Fruit fly (Drosophila melanogaster) whole organism, embryonic: Measurements from ENCODE around the gene udt.

Source experiments
- Aef1 ChIP-seq: fragments of 200-800 bp; sonication (Bioruptor generic); IDR thresholded peaks from 3 replicates; pipeline ENCODE4 v1.3.6; 2022; ENCODE audit warnings: missing biosample characterization, missing genetic modification characterization
- Antp ChIP-seq: fragments of 200-800 bp; sonication (Bioruptor generic); optimal IDR thresholded peaks from 3 replicates; lab custom pipeline; 2016; ENCODE audit warnings: missing biosample characterization, missing genetic modification characterization
- Asciz ChIP-seq: fragments of 200-800 bp; sonication (Bioruptor generic); optimal IDR thresholded peaks from 2 replicates; lab custom pipeline; 2017; ENCODE audit warnings: missing biosample characterization, mild to moderate bottlenecking, missing genetic modification characterization, missing genetic modification reagents
- Atf6 ChIP-seq: fragments of 200-800 bp; sonication (Bioruptor generic); IDR thresholded peaks from 2 replicates; pipeline ENCODE4 v1.3.6; 2022; ENCODE audit warnings: missing biosample characterization, missing genetic modification characterization
- CG10959 ChIP-seq: fragments of 200-800 bp; sonication (Bioruptor generic); IDR thresholded peaks from 2 replicates; pipeline ENCODE4 v1.3.6; 2022; ENCODE audit warnings: missing biosample characterization, missing genetic modification characterization
- CG11398 ChIP-seq: fragments of 200-800 bp; sonication (Bioruptor generic); optimal IDR thresholded peaks from 2 replicates; lab custom pipeline; 2016; ENCODE audit warnings: missing biosample characterization, missing genetic modification characterization
- CG12299 ChIP-seq: fragments of 200-800 bp; sonication (Bioruptor generic); optimal IDR thresholded peaks from 2 replicates; lab custom pipeline; 2018; ENCODE audit warnings: missing biosample characterization, mild to moderate bottlenecking, missing genetic modification characterization
- CG14050 ChIP-seq: fragments of 200-800 bp; sonication (Bioruptor generic); IDR thresholded peaks from 3 replicates; pipeline ENCODE4 v1.3.6; 2022; ENCODE audit warnings: missing biosample characterization, missing genetic modification characterization
- CG15011 ChIP-seq: fragments of 200-800 bp; sonication (Bioruptor generic); optimal IDR thresholded peaks from 3 replicates; lab custom pipeline; 2018; ENCODE audit warnings: missing biosample characterization, mild to moderate bottlenecking, missing genetic modification characterization
- CG15696 ChIP-seq: fragments of 200-800 bp; sonication (Bioruptor generic); optimal IDR thresholded peaks from 2 replicates; lab custom pipeline; 2019; ENCODE audit warnings: missing biosample characterization, mild to moderate bottlenecking, missing genetic modification characterization, moderate library complexity
- CG16813 ChIP-seq: fragments of 200-800 bp; sonication (Bioruptor generic); IDR thresholded peaks from 3 replicates; pipeline ENCODE4 v1.3.6; 2022; ENCODE audit warnings: missing biosample characterization, missing genetic modification characterization; ENCODE audit not compliant: partially characterized antibody
- CG17328 ChIP-seq: fragments of 200-800 bp; sonication (Bioruptor generic); IDR thresholded peaks from 2 replicates; pipeline ENCODE4 v1.3.6; 2022; ENCODE audit warnings: missing biosample characterization, missing genetic modification characterization
- CG17359 ChIP-seq: fragments of 200-800 bp; sonication (Bioruptor generic); optimal IDR thresholded peaks from 3 replicates; lab custom pipeline; 2018; ENCODE audit warnings: missing biosample characterization, mild to moderate bottlenecking, missing genetic modification characterization, moderate library complexity
- CG2202 ChIP-seq: fragments of 200-800 bp; sonication (Bioruptor generic); optimal IDR thresholded peaks from 2 replicates; lab custom pipeline; 2018; ENCODE audit warnings: missing biosample characterization, mild to moderate bottlenecking, missing genetic modification characterization
- CG31365 ChIP-seq: fragments of 200-800 bp; sonication (Bioruptor generic); optimal IDR thresholded peaks from 2 replicates; lab custom pipeline; 2018; ENCODE audit warnings: missing biosample characterization, mild to moderate bottlenecking, missing genetic modification characterization
- CG31388 ChIP-seq: fragments of 200-800 bp; sonication (Bioruptor generic); optimal IDR thresholded peaks from 2 replicates; lab custom pipeline; 2016; ENCODE audit warnings: missing biosample characterization, missing genetic modification characterization
- CG3281 ChIP-seq: fragments of 200-800 bp; sonication (Bioruptor generic); optimal IDR thresholded peaks from 3 replicates; lab custom pipeline; 2017; ENCODE audit warnings: missing biosample characterization, mild to moderate bottlenecking, missing genetic modification characterization
- CG5245 ChIP-seq: fragments of 200-800 bp; sonication (Bioruptor generic); optimal IDR thresholded peaks from 3 replicates; lab custom pipeline; 2016; ENCODE audit warnings: missing biosample characterization, missing genetic modification characterization
- CG6689 ChIP-seq: fragments of 200-800 bp; sonication (Bioruptor generic); IDR thresholded peaks from 2 replicates; pipeline ENCODE4 v1.3.6; 2022; ENCODE audit warnings: missing biosample characterization, missing genetic modification characterization
- CG9932 ChIP-seq: fragments of 200-800 bp; sonication (Bioruptor generic); IDR thresholded peaks from 2 replicates; pipeline ENCODE4 v1.3.6; 2022; ENCODE audit warnings: missing biosample characterization, missing genetic modification characterization
- CkIIα-i1 ChIP-seq: fragments of 200-800 bp; sonication (Bioruptor generic); IDR thresholded peaks from 2 replicates; pipeline ENCODE4 v1.3.6; 2022; ENCODE audit warnings: missing biosample characterization, missing genetic modification characterization
- H2.0 ChIP-seq: fragments of 200-800 bp; sonication (Bioruptor generic); IDR thresholded peaks from 2 replicates; pipeline ENCODE4 v1.3.6; 2022; ENCODE audit warnings: missing biosample characterization, missing genetic modification characterization
- Hey ChIP-seq: fragments of 200-800 bp; sonication (Bioruptor generic); optimal IDR thresholded peaks from 3 replicates; lab custom pipeline; 2018; ENCODE audit warnings: missing biosample characterization, mild to moderate bottlenecking, missing genetic modification characterization
- HmgZ ChIP-seq: fragments of 200-800 bp; sonication (Bioruptor generic); optimal IDR thresholded peaks from 2 replicates; lab custom pipeline; 2018; ENCODE audit warnings: missing biosample characterization, mild to moderate bottlenecking, missing genetic modification characterization
- Hmr ChIP-seq: fragments of 200-800 bp; sonication (Bioruptor generic); optimal IDR thresholded peaks from 3 replicates; lab custom pipeline; 2017; ENCODE audit warnings: mild to moderate bottlenecking, missing biosample characterization, missing genetic modification reagents, missing genetic modification characterization
- Hr51 ChIP-seq, 2 experiments: fragments of 200-800 bp; sonication (Bioruptor generic); optimal IDR thresholded peaks; 2 replicates in 1 of 2; 3 replicates in 1 of 2; lab custom pipeline; 2016 to 2018; ENCODE audit warnings: missing biosample characterization in 2 of 2, missing genetic modification characterization in 2 of 2, mild to moderate bottlenecking in 1 of 2, moderate library complexity in 1 of 2
- Hsf ChIP-seq: fragments of 200-800 bp; sonication (Bioruptor generic); optimal IDR thresholded peaks from 3 replicates; lab custom pipeline; 2016; ENCODE audit warnings: missing biosample characterization, missing genetic modification characterization
- Mrtf ChIP-seq: fragments of 200-800 bp; sonication (Bioruptor generic); IDR thresholded peaks from 3 replicates; pipeline ENCODE4 v1.3.6; 2022; ENCODE audit warnings: missing biosample characterization, missing genetic modification characterization
- Pdp1 ChIP-seq, 2 experiments: fragments of 200-800 bp; sonication (Bioruptor generic); optimal IDR thresholded peaks; 3 replicates each; lab custom pipeline; 2016; ENCODE audit warnings: missing biosample characterization in 2 of 2, missing genetic modification characterization in 2 of 2, mild to moderate bottlenecking in 1 of 2, moderate library complexity in 1 of 2
- Poxn ChIP-seq: fragments of 200-800 bp; sonication (Bioruptor generic); IDR thresholded peaks from 2 replicates; pipeline ENCODE4 v1.3.6; 2022; ENCODE audit warnings: missing biosample characterization, missing genetic modification characterization
- Usf ChIP-seq: fragments of 200-800 bp; sonication (Bioruptor generic); optimal IDR thresholded peaks from 2 replicates; lab custom pipeline; 2017; ENCODE audit warnings: missing genotype, missing biosample characterization, missing genetic modification characterization
- Vsx1 ChIP-seq: fragments of 200-800 bp; sonication (Bioruptor generic); optimal IDR thresholded peaks from 2 replicates; lab custom pipeline; 2017; ENCODE audit warnings: missing biosample characterization, mild to moderate bottlenecking, missing genetic modification characterization, missing genetic modification reagents
- Xrp1 ChIP-seq: fragments of 200-800 bp; sonication (Bioruptor generic); IDR thresholded peaks from 2 replicates; pipeline ENCODE4 v1.3.6; 2022; ENCODE audit warnings: missing biosample characterization, missing genetic modification characterization
- ab ChIP-seq: fragments of 200-800 bp; sonication (Bioruptor generic); optimal IDR thresholded peaks from 2 replicates; lab custom pipeline; 2016; ENCODE audit warnings: missing biosample characterization, missing genetic modification characterization
- abd-A ChIP-seq: fragments of 200-800 bp; sonication (Bioruptor generic); optimal IDR thresholded peaks from 3 replicates; lab custom pipeline; 2019; ENCODE audit warnings: missing biosample characterization, mild to moderate bottlenecking, missing genetic modification characterization, moderate library complexity
- ash1 ChIP-seq: fragments of 200-800 bp; sonication (Bioruptor generic); optimal IDR thresholded peaks from 2 replicates; lab custom pipeline; 2018; ENCODE audit warnings: missing biosample characterization, mild to moderate bottlenecking, missing genetic modification characterization
- cas ChIP-seq: fragments of 200-800 bp; sonication (Bioruptor generic); IDR thresholded peaks from 2 replicates; pipeline ENCODE4 v1.3.6; 2022; ENCODE audit warnings: missing biosample characterization, missing genetic modification characterization
- chn ChIP-seq: fragments of 200-800 bp; sonication (Bioruptor generic); optimal IDR thresholded peaks from 2 replicates; lab custom pipeline; 2016; ENCODE audit warnings: missing biosample characterization, missing genetic modification characterization
- cwo ChIP-seq: fragments of 200-800 bp; sonication (Bioruptor generic); optimal IDR thresholded peaks from 3 replicates; lab custom pipeline; 2017; ENCODE audit warnings: missing biosample characterization, missing genetic modification characterization, mild to moderate bottlenecking, moderate library complexity, missing genetic modification reagents
- dysf ChIP-seq: fragments of 200-800 bp; sonication (Bioruptor generic); IDR thresholded peaks from 3 replicates; pipeline ENCODE4 v1.3.6; 2022; ENCODE audit warnings: missing biosample characterization, missing genetic modification characterization
- esg ChIP-seq: fragments of 200-800 bp; sonication (Bioruptor generic); conservative IDR thresholded peaks from 2 replicates; pipeline ENCODE4 v1.3.6; 2022; ENCODE audit warnings: missing biosample characterization, missing genetic modification characterization
- ewg ChIP-seq: fragments of 200-800 bp; sonication (Bioruptor generic); optimal IDR thresholded peaks from 3 replicates; lab custom pipeline; 2017; ENCODE audit warnings: mild to moderate bottlenecking, missing biosample characterization, missing genetic modification reagents, missing genetic modification characterization
- eyg ChIP-seq: fragments of 200-800 bp; sonication (Bioruptor generic); optimal IDR thresholded peaks from 3 replicates; lab custom pipeline; 2016; ENCODE audit warnings: missing biosample characterization, missing genetic modification characterization
- grn ChIP-seq: fragments of 200-800 bp; sonication (Bioruptor generic); optimal IDR thresholded peaks from 3 replicates; lab custom pipeline; 2017; ENCODE audit warnings: missing biosample characterization, missing genetic modification characterization
- klu ChIP-seq: fragments of 200-800 bp; sonication (Bioruptor generic); IDR thresholded peaks from 2 replicates; pipeline ENCODE4 v1.3.6; 2022; ENCODE audit warnings: missing biosample characterization, missing genetic modification characterization
- luna ChIP-seq: fragments of 200-800 bp; sonication (Bioruptor generic); optimal IDR thresholded peaks from 2 replicates; lab custom pipeline; 2016; ENCODE audit warnings: missing biosample characterization, missing genetic modification characterization
- mam ChIP-seq: fragments of 200-800 bp; sonication (Bioruptor generic); optimal IDR thresholded peaks from 3 replicates; lab custom pipeline; 2016; ENCODE audit warnings: missing biosample characterization, missing genetic modification characterization
- pb ChIP-seq: fragments of 200-800 bp; sonication (Bioruptor generic); optimal IDR thresholded peaks from 3 replicates; lab custom pipeline; 2016; ENCODE audit warnings: missing biosample characterization, missing genetic modification characterization
- sim ChIP-seq: fragments of 200-800 bp; sonication (Bioruptor generic); IDR thresholded peaks from 2 replicates; pipeline ENCODE4 v1.3.6; 2022; ENCODE audit warnings: missing biosample characterization, missing genetic modification characterization
- sr ChIP-seq: fragments of 200-800 bp; sonication (Bioruptor generic); IDR thresholded peaks from 3 replicates; pipeline ENCODE4 v1.3.6; 2022; ENCODE audit warnings: missing biosample characterization, missing genetic modification characterization
- trem ChIP-seq: fragments of 200-800 bp; optimal IDR thresholded peaks from 3 replicates; lab custom pipeline; 2019; ENCODE audit warnings: missing biosample characterization, mild to moderate bottlenecking, missing genetic modification characterization, moderate library complexity
- zfh1 ChIP-seq: fragments of 200-800 bp; sonication (Bioruptor generic); IDR thresholded peaks from 3 replicates; pipeline ENCODE4 v1.3.6; 2022; ENCODE audit warnings: missing biosample characterization, missing genetic modification characterization

Gene udt

DNA sequence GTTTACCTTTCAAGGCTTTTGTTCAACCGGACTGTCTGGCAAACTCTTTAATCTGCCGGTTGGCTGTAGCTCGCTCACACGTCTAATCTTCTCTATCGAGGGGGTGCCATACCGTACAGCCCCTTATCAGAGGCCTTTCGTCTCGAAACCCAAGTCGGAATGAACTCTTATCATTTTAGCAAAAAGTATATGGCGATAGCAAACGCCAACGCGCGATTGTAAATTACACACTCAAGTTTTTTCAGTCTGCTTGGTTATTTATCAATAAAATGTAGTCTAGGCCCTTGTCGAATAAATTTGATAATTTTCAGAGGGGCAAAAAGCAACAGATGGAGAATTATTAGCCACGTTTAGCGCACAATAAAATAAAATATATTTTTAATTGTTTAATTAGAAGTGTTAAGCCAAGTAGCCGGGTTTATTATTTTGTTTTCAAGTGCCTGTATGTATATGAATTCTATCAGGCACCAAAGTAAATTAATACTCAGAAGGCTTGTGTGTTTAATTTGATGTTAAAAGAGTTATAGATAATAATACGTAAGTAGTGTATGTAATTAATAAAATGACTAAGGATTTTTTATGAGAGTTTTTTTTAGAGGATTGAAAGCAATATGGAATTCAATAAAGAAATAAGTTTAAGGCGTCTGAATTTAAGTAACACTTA is 38.1 kb downstream of the udt start (continued):
- TF ChIP-seq klu (GFP tag; lab: Robert Waterston, UW) (no peak), eyg (GFP tag; lab: Kevin White, UChicago) (no peak), CG16813 (no peak), CG31388 (GFP tag; lab: Kevin White, UChicago) (no peak), trem (tag; lab: Kevin White, UChicago) (no peak), Hsf (GFP tag; lab: Kevin White, UChicago) (no peak), CG12299 (tag; lab: Kevin White, UChicago) (no peak), chn (GFP tag; lab: Kevin White, UChicago) (no peak), abd-A (tag; lab: Kevin White, UChicago) (no peak), cas (GFP tag; lab: Robert Waterston, UW) (no peak), Hr51 (GFP tag; optimal IDR thresholded peaks at IDR 0.05; lab: Kevin White, UChicago) (no peak), CG6689 (GFP tag; lab: Robert Waterston, UW) (no peak), zfh1 (no peak), CG15011 (no peak), CG14050 (GFP tag; lab: Robert Waterston, UW) (no peak), Mrtf (GFP tag; lab: Robert Waterston, UW) (no peak), CG9932 (no peak), Asciz (no peak), grn (GFP tag; lab: Kevin White, UChicago) (peak; percentile 73), sr (GFP tag; lab: Robert Waterston, UW) (no peak), CG31365 (tag; lab: Kevin White, UChicago) (no peak), CG3281 (GFP tag; lab: Kevin White, UChicago) (no peak), CG17328 (no peak), CG17359 (tag; lab: Kevin White, UChicago) (no peak), dysf (GFP tag; lab: Robert Waterston, UW) (no peak), H2.0 (GFP tag; lab: Robert Waterston, UW) (no peak), Pdp1 (GFP tag; optimal IDR thresholded peaks at IDR 0.05; lab: Kevin White, UChicago) (no peak), CkIIα-i1 (GFP tag; lab: Robert Waterston, UW) (no peak), Antp (GFP tag; lab: Kevin White, UChicago) (no peak), Hey (peak; percentile 94), esg (GFP tag; lab: Robert Waterston, UW) (no peak), ash1 (GFP tag; lab: Kevin White, UChicago) (no peak), pb (GFP tag; lab: Kevin White, UChicago) (no peak), Xrp1 (GFP tag; lab: Robert Waterston, UW) (no peak), Hmr (GFP tag; lab: Kevin White, UChicago) (peak; percentile 23), mam (GFP tag; lab: Kevin White, UChicago) (no peak), CG15696 (tag; lab: Kevin White, UChicago) (no peak), CG10959 (GFP tag; lab: Robert Waterston, UW) (no peak), sim (GFP tag; lab: Robert Waterston, UW) (no peak), Atf6 (GFP tag; lab: Robert Waterston, UW) (0 out of 2 replicates have a peak, but pooled peaks have one; percentile 31), Aef1 (GFP tag; lab: Robert Waterston, UW) (no peak), ab (GFP tag; lab: Kevin White, UChicago) (no peak), cwo (GFP tag; lab: Kevin White, UChicago) (peak; percentile 39), Usf (GFP tag; lab: Kevin White, UChicago) (no peak), ewg (no peak), Vsx1 (GFP tag; lab: Kevin White, UChicago) (peak; percentile 30), Poxn (GFP tag; lab: Robert Waterston, UW) (no peak), luna (GFP tag; lab: Kevin White, UChicago) (no peak), CG2202 (no peak), HmgZ (tag; lab: Kevin White, UChicago) (peak; percentile 2), CG11398 (GFP tag; lab: Kevin White, UChicago) (no peak), CG5245 (no peak)
